Worm (Caenorhabditis elegans) whole organism, L4 larva: ENCODE data around the gene srbc-60.

Experiments used
- F10B5.3 ChIP-seq: sonication (generic microtip); optimal IDR thresholded peaks from 2 replicates; lab custom pipeline; 2016; ENCODE audit warnings: mild to moderate bottlenecking, missing genetic modification characterization, missing compliant biosample characterization
- T20F7.1 ChIP-seq: fragments of 200-800 bp; sonication (Bioruptor generic); optimal IDR thresholded peaks from 2 replicates; lab custom pipeline; 2018; ENCODE audit warnings: mild to moderate bottlenecking, missing genetic modification characterization, missing compliant biosample characterization
- Y5F2A.4 ChIP-seq: fragments of 200-800 bp; sonication (Bioruptor generic); optimal IDR thresholded peaks from 2 replicates; lab custom pipeline; 2018; ENCODE audit warnings: mild to moderate bottlenecking, missing genetic modification characterization, missing compliant biosample characterization
- aha-1 ChIP-seq: fragments of 150-350 bp; peaks from one replicate; lab custom pipeline; 2014; ENCODE audit warnings: missing biosample characterization, missing genetic modification characterization
- ceh-82 ChIP-seq: sonication (generic microtip); optimal IDR thresholded peaks from 2 replicates; lab custom pipeline; 2017; ENCODE audit warnings: missing biosample characterization, missing genetic modification characterization
- ces-1 ChIP-seq: fragments of 150-350 bp; sonication (generic microtip); optimal IDR thresholded peaks from 4 replicates; lab custom pipeline; 2014; ENCODE audit warnings: missing biosample characterization, missing genetic modification reagents, missing genetic modification characterization
- daf-12 ChIP-seq: fragments of 150-350 bp; optimal IDR thresholded peaks from 2 replicates; lab custom pipeline; 2014; ENCODE audit warnings: missing biosample characterization, missing genetic modification reagents, missing genetic modification characterization
- daf-16 ChIP-seq, 3 experiments: sonication (generic microtip); optimal IDR thresholded peaks; 2 replicates each; lab custom pipeline; 2016 to 2017; ENCODE audit warnings: missing genetic modification characterization in 3 of 3, missing genetic modification reagents in 3 of 3, mild to moderate bottlenecking in 2 of 3, missing compliant biosample characterization in 2 of 3, missing biosample characterization in 1 of 3, moderate library complexity in 1 of 3
- duxl-1 ChIP-seq: sonication (generic microtip); optimal IDR thresholded peaks from 2 replicates; lab custom pipeline; 2016; ENCODE audit warnings: mild to moderate bottlenecking, missing genetic modification characterization, moderate library complexity, missing compliant biosample characterization; ENCODE audit not compliant: poor library complexity
- fkh-10 ChIP-seq: fragments of 150-350 bp; optimal IDR thresholded peaks from 2 replicates; lab custom pipeline; 2014; ENCODE audit warnings: missing biosample characterization, missing genetic modification reagents, missing genetic modification characterization
- hif-1 ChIP-seq, 2 experiments: sonication (generic microtip); optimal IDR thresholded peaks; 2 replicates each; lab custom pipeline; 2016 to 2017; ENCODE audit warnings: missing compliant biosample characterization in 2 of 2, missing genetic modification characterization in 2 of 2, missing genetic modification reagents in 2 of 2, missing genotype in 2 of 2, mild to moderate bottlenecking in 1 of 2
- hlh-11 ChIP-seq: fragments of 200-800 bp; sonication (Bioruptor generic); optimal IDR thresholded peaks from 2 replicates; lab custom pipeline; 2018; ENCODE audit warnings: mild to moderate bottlenecking, missing genetic modification characterization, missing compliant biosample characterization
- jun-1 ChIP-seq: fragments of 150-350 bp; optimal IDR thresholded peaks from 2 replicates; lab custom pipeline; 2014; ENCODE audit warnings: missing biosample characterization, missing genetic modification reagents, missing genetic modification characterization
- lim-7 ChIP-seq: fragments of 200-800 bp; sonication (Bioruptor generic); IDR thresholded peaks from 2 replicates; pipeline ENCODE4 v1.3.6; 2022; ENCODE audit warnings: missing genetic modification characterization, missing compliant biosample characterization
- lin-13 ChIP-seq: fragments of 150-350 bp; optimal IDR thresholded peaks from 2 replicates; lab custom pipeline; 2014; ENCODE audit warnings: missing biosample characterization, missing genetic modification reagents, missing genetic modification characterization
- mdt-29 ChIP-seq: fragments of 200-800 bp; sonication (Bioruptor generic); IDR thresholded peaks from 2 replicates; pipeline ENCODE4 v1.3.6; 2022; ENCODE audit warnings: missing genetic modification reagents, missing genetic modification characterization, missing compliant biosample characterization
- nhr-102 ChIP-seq: sonication (generic microtip); optimal IDR thresholded peaks from 2 replicates; lab custom pipeline; 2016; ENCODE audit warnings: mild to moderate bottlenecking, missing genetic modification characterization, moderate library complexity, missing compliant biosample characterization
- nhr-48 ChIP-seq: sonication (generic microtip); optimal IDR thresholded peaks from 2 replicates; lab custom pipeline; 2016; ENCODE audit warnings: mild to moderate bottlenecking, missing genetic modification characterization, missing compliant biosample characterization
- nhr-6 ChIP-seq: fragments of 150-350 bp; optimal IDR thresholded peaks from 2 replicates; lab custom pipeline; 2014; ENCODE audit warnings: missing biosample characterization, missing genetic modification characterization
- php-3 ChIP-seq: fragments of 200-800 bp; sonication (Bioruptor generic); IDR thresholded peaks from 2 replicates; pipeline ENCODE4 v1.3.6; 2022; ENCODE audit warnings: missing genetic modification reagents, missing genetic modification characterization, missing compliant biosample characterization
- rbr-2 ChIP-seq: sonication (generic microtip); optimal IDR thresholded peaks from 2 replicates; lab custom pipeline; 2016; ENCODE audit warnings: missing genotype, missing genetic modification characterization, missing compliant biosample characterization
- saeg-2 ChIP-seq: fragments of 200-800 bp; sonication (Bioruptor generic); IDR thresholded peaks from 2 replicates; pipeline ENCODE4 v1.3.6; 2022; ENCODE audit warnings: missing genetic modification reagents, missing genetic modification characterization, missing compliant biosample characterization
- skn-1 ChIP-seq: fragments of 150-350 bp; optimal IDR thresholded peaks from 2 replicates; lab custom pipeline; 2014; ENCODE audit warnings: missing biosample characterization, missing genetic modification characterization
- unc-39 ChIP-seq: sonication (generic microtip); optimal IDR thresholded peaks from 2 replicates; lab custom pipeline; 2017; ENCODE audit warnings: missing biosample characterization, missing genetic modification characterization
- unc-62 ChIP-seq, 3 experiments: fragments of 150-350 bp in 1 of 3; sonication (generic microtip); optimal IDR thresholded peaks in 2 of 3; peaks in 1 of 3; 1 replicate in 1 of 3; 2 replicates in 2 of 3; lab custom pipeline; 2014 to 2017; ENCODE audit warnings: missing biosample characterization in 3 of 3, missing genetic modification characterization in 3 of 3, missing genetic modification reagents in 3 of 3, missing genotype in 1 of 3
- vab-7 ChIP-seq: fragments of 200-800 bp; sonication (Bioruptor generic); IDR thresholded peaks from 2 replicates; pipeline ENCODE4 v1.3.6; 2022; ENCODE audit warnings: missing genetic modification reagents, missing genetic modification characterization, missing compliant biosample characterization
- zfp-3 ChIP-seq: fragments of 200-800 bp; sonication (Bioruptor generic); conservative IDR thresholded peaks from 2 replicates; pipeline ENCODE4 v1.3.6; 2022; ENCODE audit warnings: missing genetic modification reagents, missing genetic modification characterization, missing compliant biosample characterization
- ztf-7 ChIP-seq: fragments of 150-350 bp; optimal IDR thresholded peaks from 2 replicates; lab custom pipeline; 2014; ENCODE audit warnings: missing biosample characterization, missing genetic modification characterization

The srbc-60 gene

DNA sequence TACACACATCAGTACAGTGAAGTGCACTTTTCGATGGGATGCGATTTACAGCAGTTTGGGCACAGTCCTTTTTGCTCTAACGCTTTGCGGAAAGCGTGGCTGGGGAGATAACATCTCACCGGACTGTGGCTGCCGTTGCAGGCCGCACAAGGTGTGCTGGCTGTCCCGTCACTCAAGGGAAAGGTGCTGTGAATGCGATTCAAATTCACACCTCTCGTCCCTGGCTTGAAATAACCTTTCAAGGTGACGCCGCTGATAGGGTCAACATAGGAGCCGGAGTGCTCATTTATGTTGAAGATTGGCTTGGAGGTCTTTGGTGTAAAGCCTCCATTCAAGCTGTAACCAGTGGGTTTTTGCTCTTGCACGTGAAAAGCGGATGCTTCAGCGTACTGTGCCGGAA lies 14.0 kb downstream of the srbc-60 start:
- TF ChIP-seq lin-13 (GFP tag; lab: Kevin White, UChicago), result no peak
- TF ChIP-seq aha-1 (tag; lab: Kevin White, UChicago), result peak; percentile 81

DNA sequence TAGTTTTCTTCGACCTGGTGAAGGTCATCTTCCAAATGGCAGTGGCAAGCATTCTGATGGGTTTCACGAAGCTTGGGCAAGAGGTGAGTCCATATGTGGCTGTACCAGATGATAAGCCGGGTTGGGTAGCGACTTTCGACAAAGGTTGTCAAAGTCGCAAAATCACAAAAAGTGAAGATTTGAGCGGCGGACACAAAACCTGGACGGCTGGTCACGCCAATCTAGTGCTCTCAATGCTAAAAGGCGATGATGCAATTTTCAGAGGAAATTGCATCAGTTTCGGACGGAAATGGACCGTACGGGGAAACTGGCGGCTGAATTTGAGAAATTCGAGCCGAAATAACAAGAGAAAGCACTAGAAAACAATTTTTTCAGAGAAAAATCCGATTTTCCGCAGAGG lies 17.1 kb downstream of the srbc-60 start:
- no peak for TF ChIP-seq saeg-2 (GFP tag; lab: Robert Waterston, UW)
- no peak for TF ChIP-seq ces-1 (GFP tag; lab: Kevin White, UChicago)
- no peak for TF ChIP-seq ztf-7 (tag; lab: Kevin White, UChicago)
- TF ChIP-seq mdt-29 (GFP tag; lab: Robert Waterston, UW), result no peak
- TF ChIP-seq php-3 (GFP tag; lab: Robert Waterston, UW), result no peak
- no peak for TF ChIP-seq duxl-1
- no peak for TF ChIP-seq F10B5.3 (tag; lab: Kevin White, UChicago)
- no peak for TF ChIP-seq ceh-82
- TF ChIP-seq daf-12 (tag; lab: Kevin White, UChicago), result no peak
- TF ChIP-seq skn-1 (tag; lab: Kevin White, UChicago), result no peak
- no peak for TF ChIP-seq nhr-48 (tag; lab: Kevin White, UChicago)
- TF ChIP-seq zfp-3 (GFP tag; lab: Robert Waterston, UW), result no peak
- no peak for TF ChIP-seq nhr-6 (tag; lab: Kevin White, UChicago)
- no peak for TF ChIP-seq rbr-2 (tag; lab: Kevin White, UChicago)
- no peak for TF ChIP-seq unc-39
- TF ChIP-seq hlh-11, result no peak
- TF ChIP-seq vab-7 (GFP tag; lab: Robert Waterston, UW), result no peak
- TF ChIP-seq, all 104 proteins: peak for 0

DNA sequence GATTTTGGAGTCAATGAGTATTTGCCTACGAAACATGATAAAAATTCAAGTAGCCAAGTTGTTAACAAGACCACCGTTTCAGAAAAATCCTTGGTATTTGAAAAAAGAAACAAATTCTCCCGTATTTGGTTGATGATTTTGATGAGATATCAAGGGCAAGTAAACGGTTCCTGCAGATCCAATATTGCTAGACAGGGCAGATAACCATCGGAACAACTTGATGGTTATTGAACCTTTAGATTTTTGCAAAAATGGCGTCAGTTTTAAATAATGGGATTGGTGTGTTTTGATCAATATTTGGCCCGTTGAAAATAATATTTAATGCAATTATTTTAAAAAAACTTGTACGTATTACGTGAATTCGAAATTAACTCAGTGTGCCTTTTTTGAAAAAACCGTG lies 20.2 kb downstream of the srbc-60 start:
- no peak for TF ChIP-seq T20F7.1

DNA sequence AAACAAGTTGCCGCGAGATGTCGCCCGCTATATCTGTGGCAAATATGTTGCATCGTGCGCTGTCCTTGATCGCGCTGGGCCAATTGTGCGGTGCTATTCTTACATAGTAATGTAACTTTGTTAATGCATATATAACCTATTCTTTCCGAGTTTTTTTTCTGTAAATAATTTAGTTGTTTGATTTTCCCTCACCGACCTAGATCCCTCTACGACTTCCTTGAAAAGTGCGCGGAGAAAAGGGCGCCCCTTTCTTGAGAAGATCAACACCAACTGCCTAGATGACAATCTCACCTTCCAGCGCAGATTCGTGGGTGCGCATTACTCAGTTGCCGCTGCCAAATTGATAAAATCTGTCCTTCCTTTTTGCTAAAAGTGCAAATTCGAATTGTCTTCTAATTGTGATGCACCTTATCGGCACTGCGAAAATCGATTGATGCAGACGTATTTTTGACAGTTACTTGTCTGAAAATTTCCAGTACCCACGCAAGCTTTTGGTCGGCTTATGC lies 21.5 kb downstream of the srbc-60 start:
- TF ChIP-seq hif-1 (tag; optimal IDR thresholded peaks at IDR 0.05; lab: Kevin White, UChicago) (no peak), aha-1 (tag; lab: Kevin White, UChicago) (peak; percentile 94)

DNA sequence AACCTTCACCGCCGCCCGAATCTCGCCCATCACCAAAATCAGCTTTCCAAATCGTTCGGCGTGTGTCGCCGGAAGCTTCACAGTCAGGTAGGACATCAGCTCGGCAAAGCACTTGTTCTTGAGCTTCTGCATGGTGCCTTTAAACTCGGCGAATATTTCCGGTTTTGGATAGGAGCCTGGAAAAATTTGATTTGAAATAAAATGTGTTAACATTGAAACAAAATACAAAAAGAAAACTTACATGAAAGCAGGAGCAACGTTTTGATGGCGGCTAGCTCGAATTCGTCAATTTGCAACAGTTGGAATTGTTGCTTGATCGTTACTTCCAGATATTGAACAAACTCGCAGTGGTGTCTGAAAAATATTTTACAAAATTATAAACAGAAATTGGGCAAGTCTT lies 22.6 kb downstream of the srbc-60 start:
- TF ChIP-seq mdt-29 (GFP tag; lab: Robert Waterston, UW) (no peak), aha-1 (tag; lab: Kevin White, UChicago) (peak; percentile 96)

DNA sequence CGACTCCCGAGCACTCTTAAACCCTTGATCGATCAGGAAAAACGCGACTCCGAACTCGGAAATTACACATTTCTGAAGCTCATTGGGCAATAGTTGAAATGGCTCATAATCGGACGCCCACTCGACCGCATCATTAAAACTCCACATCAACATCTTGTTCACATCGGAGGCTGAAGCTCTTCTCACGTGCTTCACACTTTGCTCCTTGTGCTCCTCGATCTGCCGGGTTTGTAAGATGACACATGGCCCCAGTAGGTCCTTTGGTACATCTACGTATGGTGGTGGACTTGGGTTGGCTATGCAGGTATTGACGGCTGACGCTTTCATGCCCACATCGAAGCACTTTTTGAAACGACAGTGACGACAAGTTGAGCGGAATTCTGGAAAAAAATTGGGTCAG lies 23.4 kb downstream of the srbc-60 start:
- TF ChIP-seq jun-1 (tag; lab: Kevin White, UChicago), result no peak
- no peak for TF ChIP-seq daf-16 (GFP tag; optimal IDR thresholded peaks at IDR 0.05; lab: Kevin White, UChicago)
- TF ChIP-seq daf-16 (tag; optimal IDR thresholded peaks at IDR 0.05; lab: Kevin White, UChicago), result no peak
- no peak for TF ChIP-seq lim-7 (GFP tag; lab: Robert Waterston, UW)
- TF ChIP-seq aha-1 (tag; lab: Kevin White, UChicago), result peak; percentile 92

DNA sequence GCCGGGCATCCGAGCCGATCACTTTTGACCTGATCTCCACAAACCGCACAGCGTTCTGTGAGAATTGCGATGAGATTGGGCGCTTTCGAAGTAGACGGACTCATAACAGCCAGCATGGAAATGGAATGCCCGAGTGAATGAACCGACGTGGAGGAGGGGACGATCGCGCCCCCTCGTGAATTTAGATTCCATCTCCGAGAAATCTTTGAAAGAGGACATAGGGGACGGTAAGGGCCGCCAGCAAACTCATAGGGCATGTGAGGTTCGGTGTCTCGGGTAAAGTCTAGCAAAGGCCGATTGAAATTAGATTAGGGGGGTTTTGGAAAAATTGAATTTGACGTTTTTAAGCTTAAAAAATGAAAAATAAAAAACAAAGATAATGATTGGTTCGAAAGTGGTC lies 24.4 kb downstream of the srbc-60 start, which contains the start of gene nhr-270:
TSS of gene nhr-270 (minus strand) at position 257 of the 400 bp plus-strand sequence.
- no peak for TF ChIP-seq duxl-1
- TF ChIP-seq aha-1 (tag; lab: Kevin White, UChicago), result peak; percentile 66
- no peak for TF ChIP-seq fkh-10 (GFP tag; lab: Kevin White, UChicago)
- peak in 1 of 2 experiments; percentile 91 for TF ChIP-seq unc-62 (GFP tag; optimal IDR thresholded peaks at IDR 0.05 in 1 of 2; lab: Kevin White, UChicago)
- TF ChIP-seq unc-62 (tag; optimal IDR thresholded peaks at IDR 0.05; lab: Kevin White, UChicago), result no peak

DNA sequence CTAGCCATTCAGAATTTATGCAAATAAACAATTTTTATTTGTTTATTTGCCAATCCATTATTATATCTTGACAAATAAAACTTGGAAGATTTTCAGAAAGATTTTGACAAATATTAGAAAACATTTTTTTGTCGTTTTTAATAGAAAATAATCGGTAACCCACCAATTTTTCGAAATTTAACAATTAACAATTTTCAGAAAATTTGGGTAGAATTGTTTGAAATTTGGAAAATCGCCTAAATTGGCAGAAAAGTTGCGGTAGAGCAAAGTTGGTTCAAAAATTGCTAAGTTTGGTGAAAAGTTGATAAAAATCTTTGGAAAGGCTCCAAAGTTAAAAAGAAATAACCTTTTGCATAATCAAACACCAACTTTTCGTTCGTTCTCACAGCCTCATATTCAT lies 28.2 kb downstream of the srbc-60 start:
- TF ChIP-seq nhr-102 (tag; lab: Kevin White, UChicago), result no peak
- TF ChIP-seq Y5F2A.4 (GFP tag; lab: Kevin White, UChicago), result no peak
- TF ChIP-seq unc-62 (GFP tag; optimal IDR thresholded peaks at IDR 0.05 in 1 of 2; lab: Kevin White, UChicago), result peak in 1 of 2 experiments; percentile 90
- no peak for TF ChIP-seq unc-62 (tag; optimal IDR thresholded peaks at IDR 0.05; lab: Kevin White, UChicago)
- TF ChIP-seq, all 104 proteins: peak for 1
